Worm (Caenorhabditis elegans): ENCODE results near the gene parg-2.
A peak's percentile ranks its signal among the peaks of the same experiment; 100 is the strongest.

parg-2 gene

ce11 chrIV:8745591-8746302 is 30.8 kb upstream of the parg-2 start, which contains the start of the genes F20C5.7 and parg-1:
TSS of gene F20C5.7 (minus strand) at chrIV:8745691.
TSS of gene parg-1 (plus strand) at chrIV:8746252.
- TF ChIP-seq elt-1 (tag; optimal IDR thresholded peaks at IDR 0.05) (no peak), sea-2 (GFP tag; optimal IDR thresholded peaks at IDR 0.05) (no peak), ztf-11 (tag; optimal IDR thresholded peaks at IDR 0.05) (no peak), elt-3 (tag; optimal IDR thresholded peaks at IDR 0.05) (no peak), egl-5 (tag; optimal IDR thresholded peaks at IDR 0.05) (no peak), nhr-43 (tag; optimal IDR thresholded peaks at IDR 0.05; ENCODE audit: poor library complexity, severe bottlenecking) (no peak), lin-15B (tag; optimal IDR thresholded peaks at IDR 0.05) (no peak), mdl-1 (tag; optimal IDR thresholded peaks at IDR 0.05) (no peak)

- TF ChIP-seq pha-4 (tag; optimal IDR thresholded peaks at IDR 0.05) (peak; percentile 90), ceh-82 (tag; optimal IDR thresholded peaks at IDR 0.05) (no peak), unc-62 (GFP tag; optimal IDR thresholded peaks at IDR 0.05) (no peak), aly-2 (tag; optimal IDR thresholded peaks at IDR 0.05) (no peak), elt-2 (tag; optimal IDR thresholded peaks at IDR 0.05) (peak; percentile 73), R02D3.7 (tag; optimal IDR thresholded peaks at IDR 0.05) (peak; percentile 23), ceh-28 (tag; optimal IDR thresholded peaks at IDR 0.05) (peak; percentile 2), skn-1 (tag; optimal IDR thresholded peaks at IDR 0.05) (peak; percentile 10), elt-1 (tag; optimal IDR thresholded peaks at IDR 0.05) (no peak), fkh-2 (tag; optimal IDR thresholded peaks at IDR 0.05) (no peak), nhr-67 (tag; optimal IDR thresholded peaks at IDR 0.05) (no peak), lin-39 (tag; optimal IDR thresholded peaks at IDR 0.05) (peak; percentile 34), ZK546.5 (tag; optimal IDR thresholded peaks at IDR 0.05) (no peak), nfya-1 (tag; optimal IDR thresholded peaks at IDR 0.05; ENCODE audit: insufficient read depth) (peak; percentile 84), pqm-1 (tag; optimal IDR thresholded peaks at IDR 0.05) (peak; percentile 59), nhr-43 (tag; optimal IDR thresholded peaks at IDR 0.05; ENCODE audit: poor library complexity, severe bottlenecking) (peak; percentile 45), jun-1 (tag; optimal IDR thresholded peaks at IDR 0.05) (peak; percentile 32), zag-1 (tag; optimal IDR thresholded peaks at IDR 0.05) (no peak), hmg-11 (tag; optimal IDR thresholded peaks at IDR 0.05) (peak; percentile 73), egl-5 (tag; optimal IDR thresholded peaks at IDR 0.05) (peak; percentile 49), ztf-11 (tag; optimal IDR thresholded peaks at IDR 0.05) (no peak), nhr-77 (tag; optimal IDR thresholded peaks at IDR 0.05) (no peak), lin-15B (tag; optimal IDR thresholded peaks at IDR 0.05) (peak; percentile 74), nhr-237 (tag; optimal IDR thresholded peaks at IDR 0.05) (no peak), nhr-76 (tag; optimal IDR thresholded peaks at IDR 0.05) (no peak), egl-27 (tag; optimal IDR thresholded peaks at IDR 0.05) (peak; percentile 9), sea-2 (GFP tag; optimal IDR thresholded peaks at IDR 0.05) (no peak), nhr-12 (tag; optimal IDR thresholded peaks at IDR 0.05) (no peak), fkh-10 (GFP tag; optimal IDR thresholded peaks at IDR 0.05) (no peak), mdl-1 (tag; optimal IDR thresholded peaks at IDR 0.05) (no peak), lsy-12 (tag; optimal IDR thresholded peaks at IDR 0.05) (peak; percentile 56), snpc-4 (tag; optimal IDR thresholded peaks at IDR 0.05) (peak; percentile 77), nhr-25 (tag; optimal IDR thresholded peaks at IDR 0.05) (peak; percentile 37)
Observed at ce11 chrIV:8743654-8744332, 28.9 kb upstream of the parg-2 start, which contains the start of gene F21D5.7. TSS of gene F21D5.7 (minus strand) at chrIV:8743704.

DNA sequence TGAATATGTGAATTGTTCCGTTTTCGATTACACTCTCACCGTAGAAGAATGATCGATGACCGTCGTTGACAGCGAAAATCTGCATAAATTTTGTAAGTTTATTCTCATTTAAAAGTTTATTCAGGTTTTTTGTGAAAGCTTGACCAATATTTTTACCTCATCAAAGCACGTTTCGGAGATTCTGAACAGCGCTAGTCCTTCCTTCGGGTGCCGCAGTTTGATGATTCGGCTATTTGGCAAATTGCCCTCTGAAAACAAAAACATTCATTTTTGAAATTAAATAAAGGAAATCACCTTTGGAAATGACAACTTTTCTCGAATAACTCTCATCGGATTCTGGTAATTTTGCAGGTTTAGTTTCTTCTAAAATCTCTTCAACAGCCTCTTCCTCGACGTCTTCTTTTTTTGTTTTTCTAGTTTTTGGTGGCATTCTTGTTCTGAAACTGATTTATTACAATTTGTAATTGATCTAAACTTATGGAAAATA is 26.1 kb upstream of the parg-2 start, which contains the start of gene F21D5.6:
F21D5.6 (minus strand) TSS at position 437 of the 487 bp plus-strand sequence.
- TF ChIP-seq mdl-1 (tag; optimal IDR thresholded peaks at IDR 0.05): no peak
- peak; percentile 25 for TF ChIP-seq nhr-43 (tag; optimal IDR thresholded peaks at IDR 0.05; ENCODE audit: poor library complexity, severe bottlenecking)
- peak; percentile 0 for TF ChIP-seq ama-1 (optimal IDR thresholded peaks at IDR 0.05)
- TF ChIP-seq fkh-10 (GFP tag; optimal IDR thresholded peaks at IDR 0.05): no peak
